Fruit fly (Drosophila melanogaster): Measurements from ENCODE around the gene CG33934.

CG33934 gene

DNA sequence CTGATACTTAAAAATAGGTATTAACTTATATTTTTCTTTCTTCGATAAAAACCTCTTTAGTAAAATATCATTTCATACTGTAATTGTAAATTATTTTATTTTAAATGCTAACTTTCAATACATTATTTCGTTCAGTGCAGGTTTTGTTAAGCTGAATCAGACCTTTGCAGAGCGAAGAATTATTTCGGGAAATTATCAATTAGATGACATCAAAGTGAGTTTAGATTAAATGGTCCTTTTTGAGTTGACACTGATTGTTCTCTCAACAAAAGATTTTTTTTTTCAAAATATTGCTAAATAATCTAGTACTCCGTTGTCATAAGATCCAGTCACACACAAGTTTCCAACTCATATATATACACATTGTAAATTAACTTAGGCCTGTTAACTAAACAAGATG is at the start of gene CG33934, which contains the start of gene Indy-2:
TSS of gene CG33934 (plus strand) at position 301 of the 400 bp plus-strand sequence.
TSS of gene Indy-2 (plus strand) at position 301 of the 400 bp plus-strand sequence.
- TF ChIP-seq CG3919 (GFP tag; optimal IDR thresholded peaks at IDR 0.05): no peak
- TF ChIP-seq CG1621 (tag; optimal IDR thresholded peaks at IDR 0.05): no peak
- TF ChIP-seq ss (GFP tag; optimal IDR thresholded peaks at IDR 0.05): no peak
- no peak for TF ChIP-seq net (GFP tag; optimal IDR thresholded peaks at IDR 0.05)
- TF ChIP-seq CG8319 (GFP tag; optimal IDR thresholded peaks at IDR 0.05): no peak
- TF ChIP-seq fd59A (GFP tag; optimal IDR thresholded peaks at IDR 0.05): no peak

DNA sequence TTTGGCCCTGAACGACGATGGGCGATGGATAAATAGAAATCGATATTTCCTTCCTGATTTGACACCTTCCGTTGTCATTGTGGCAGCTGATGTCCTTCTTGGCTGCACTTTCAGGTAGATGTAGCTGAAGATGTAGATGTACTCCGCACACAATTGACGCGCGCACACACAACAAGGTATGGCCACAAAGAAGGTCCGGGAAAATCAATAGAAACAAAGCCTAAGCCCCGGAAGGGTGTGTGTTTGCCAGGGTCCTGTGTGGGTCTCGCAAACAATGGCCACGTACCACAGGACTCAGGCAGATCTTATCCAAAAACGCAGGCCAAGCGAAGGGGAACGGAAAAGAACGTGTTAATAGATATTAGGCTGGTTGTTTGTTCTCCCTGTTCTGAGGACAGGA is 47.1 kb upstream of the CG33934 start:
- TF ChIP-seq CG6792 (GFP tag; optimal IDR thresholded peaks at IDR 0.05): no peak
- TF ChIP-seq Sox102F (GFP tag; optimal IDR thresholded peaks at IDR 0.05): no peak
- TF ChIP-seq CG4318 (GFP tag; optimal IDR thresholded peaks at IDR 0.05): no peak
- TF ChIP-seq CG11902 (GFP tag; optimal IDR thresholded peaks at IDR 0.05): no peak
- no peak for TF ChIP-seq Hr38 (GFP tag; optimal IDR thresholded peaks at IDR 0.05)
- peak; percentile 54 for TF ChIP-seq fkh (GFP tag; optimal IDR thresholded peaks at IDR 0.05)
- no peak for TF ChIP-seq CG8319 (GFP tag; optimal IDR thresholded peaks at IDR 0.05)

DNA sequence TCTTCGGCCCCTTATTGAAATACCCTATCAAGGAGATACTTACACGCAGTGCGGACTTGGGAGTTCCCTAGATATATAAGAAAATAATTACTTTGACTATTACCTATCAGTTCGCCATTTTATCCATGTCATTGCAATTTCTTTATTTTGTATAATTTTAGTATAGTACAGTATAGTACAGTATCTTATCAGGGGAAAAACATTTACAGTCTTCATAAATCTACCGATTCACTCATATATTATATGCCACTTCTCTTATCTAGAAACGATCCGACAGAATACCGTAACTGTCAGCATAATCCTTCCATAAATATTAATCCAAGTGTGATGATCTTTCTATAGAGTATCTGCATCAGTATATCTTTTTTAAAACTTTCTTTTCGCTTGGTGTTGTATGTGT is 46.1 kb upstream of the CG33934 start:
- TF ChIP-seq spab (GFP tag; optimal IDR thresholded peaks at IDR 0.05) (peak; percentile 9), CG6854 (GFP tag; optimal IDR thresholded peaks at IDR 0.05) (no peak), Lpt (GFP tag; optimal IDR thresholded peaks at IDR 0.05) (peak; percentile 44), CG3919 (GFP tag; optimal IDR thresholded peaks at IDR 0.05) (peak; percentile 31), eg (GFP tag; IDR thresholded peaks at IDR 0.05) (0 out of 3 replicates have a peak, but pooled peaks have one; percentile 21), pdm3 (GFP tag; optimal IDR thresholded peaks at IDR 0.05) (peak; percentile 60), dac (GFP tag; optimal IDR thresholded peaks at IDR 0.05) (peak; percentile 7), Eip78C (GFP tag) (peak; percentile 84), CG8119 (GFP tag; IDR thresholded peaks at IDR 0.05) (peak; percentile 53; the same call in 2 of the 3 replicates), achi (GFP tag; optimal IDR thresholded peaks at IDR 0.05) (peak; percentile 48), Eip75B (GFP tag; optimal IDR thresholded peaks at IDR 0.05) (peak; percentile 12), fd85E (GFP tag; optimal IDR thresholded peaks at IDR 0.05) (no peak), fkh (GFP tag; optimal IDR thresholded peaks at IDR 0.05) (no peak), salr (GFP tag; optimal IDR thresholded peaks at IDR 0.05) (peak in 1 of 2 experiments; percentile 68), Hr4 (GFP tag; optimal IDR thresholded peaks at IDR 0.05) (peak; percentile 73), CG8632 (GFP tag; optimal IDR thresholded peaks at IDR 0.05) (no peak), CG15336 (GFP tag; IDR thresholded peaks at IDR 0.05) (no peak; the same call in 1 of the 2 replicates), Smox (GFP tag; optimal IDR thresholded peaks at IDR 0.05) (no peak), net (GFP tag; optimal IDR thresholded peaks at IDR 0.05) (peak; percentile 30), Eip93F (GFP tag; optimal IDR thresholded peaks at IDR 0.05) (no peak), CG3032 (tag; optimal IDR thresholded peaks at IDR 0.05) (no peak), CG32006 (GFP tag; optimal IDR thresholded peaks at IDR 0.05) (peak; percentile 82), CG6792 (GFP tag; optimal IDR thresholded peaks at IDR 0.05) (peak; percentile 12), CG10631 (GFP tag; optimal IDR thresholded peaks at IDR 0.05) (peak; percentile 42), CG11294 (GFP tag; IDR thresholded peaks at IDR 0.05) (no peak), CG1621 (tag; optimal IDR thresholded peaks at IDR 0.05) (no peak), acj6 (GFP tag; optimal IDR thresholded peaks at IDR 0.05) (peak; percentile 35), Gug (GFP tag; IDR thresholded peaks at IDR 0.05) (no peak), Sox14 (GFP tag; optimal IDR thresholded peaks at IDR 0.05) (peak; percentile 14), Met (GFP tag; optimal IDR thresholded peaks at IDR 0.05) (no peak), CG10669 (GFP tag; optimal IDR thresholded peaks at IDR 0.05) (peak; percentile 1), CG6276 (GFP tag; optimal IDR thresholded peaks at IDR 0.05) (peak; percentile 13), CG4318 (GFP tag; optimal IDR thresholded peaks at IDR 0.05) (peak; percentile 65), svp (GFP tag) (peak; percentile 17), Hr39 (GFP tag; optimal IDR thresholded peaks at IDR 0.05) (no peak), lz (GFP tag; optimal IDR thresholded peaks at IDR 0.05) (peak; percentile 7), OdsH (GFP tag; optimal IDR thresholded peaks at IDR 0.05) (peak; percentile 37), cyc (GFP tag; optimal IDR thresholded peaks at IDR 0.05) (no peak)

All from whole organism, prepupa.